Fruit fly (Drosophila melanogaster): Measurements from ENCODE around the gene mtd.

mtd gene

DNA sequence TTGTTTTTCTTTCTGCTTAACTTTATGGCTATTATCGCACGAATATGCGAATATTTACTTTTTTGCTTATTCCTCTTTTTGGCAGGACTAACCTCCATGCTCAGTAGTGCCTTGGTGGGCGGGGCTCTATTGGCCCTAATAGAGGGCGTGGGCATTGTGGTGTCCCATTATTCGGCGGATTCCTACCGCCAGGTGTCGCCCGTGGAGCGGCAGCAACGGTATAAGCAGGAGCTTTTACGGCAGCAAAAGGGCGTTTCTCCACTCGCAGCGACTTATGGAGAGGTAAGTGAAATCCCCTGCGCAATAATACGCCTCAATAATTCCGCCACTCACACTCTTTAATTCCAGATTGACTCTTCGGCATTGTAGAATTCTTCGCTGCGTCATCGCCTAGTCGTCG lies 49.6 kb downstream of the mtd start (continued):
- TF ChIP-seq tio (GFP tag; optimal IDR thresholded peaks at IDR 0.05) (no peak), bab2 (GFP tag; optimal IDR thresholded peaks at IDR 0.05) (no peak), CG15073 (GFP tag; optimal IDR thresholded peaks at IDR 0.05) (no peak), CG18599 (GFP tag; optimal IDR thresholded peaks at IDR 0.05) (peak; percentile 32), usp (GFP tag; optimal IDR thresholded peaks at IDR 0.05) (no peak), HHEX (GFP tag; optimal IDR thresholded peaks at IDR 0.05) (peak; percentile 48), CG3281 (GFP tag; optimal IDR thresholded peaks at IDR 0.05) (no peak), CG33557 (GFP tag; optimal IDR thresholded peaks at IDR 0.05) (no peak), Atf-2 (GFP tag; optimal IDR thresholded peaks at IDR 0.05) (no peak), CG17802 (tag; optimal IDR thresholded peaks at IDR 0.05) (no peak), pum (GFP tag; optimal IDR thresholded peaks at IDR 0.05) (peak; percentile 7), zen (tag; optimal IDR thresholded peaks at IDR 0.05) (no peak), Sin3A (optimal IDR thresholded peaks at IDR 0.05) (no peak), mam (GFP tag; optimal IDR thresholded peaks at IDR 0.05) (no peak), CG12391 (tag; optimal IDR thresholded peaks at IDR 0.05) (no peak), Nf-YA (GFP tag; IDR thresholded peaks at IDR 0.05) (no peak), D (optimal IDR thresholded peaks at IDR 0.05) (no peak), D (GFP tag; optimal IDR thresholded peaks at IDR 0.05) (no peak), mirr (GFP tag; optimal IDR thresholded peaks at IDR 0.05) (peak; percentile 53), CG1233 (GFP tag; optimal IDR thresholded peaks at IDR 0.05) (no peak), lov (optimal IDR thresholded peaks at IDR 0.05) (no peak), lov (GFP tag; IDR thresholded peaks at IDR 0.05) (no peak), Xbp1 (GFP tag; optimal IDR thresholded peaks at IDR 0.05) (peak; percentile 19), zen2 (GFP tag; IDR thresholded peaks at IDR 0.05; ENCODE audit: partially characterized antibody) (no peak), CG10366 (GFP tag; IDR thresholded peaks at IDR 0.05) (no peak), al (GFP tag; IDR thresholded peaks at IDR 0.05) (no peak), dmrt99B (tag; optimal IDR thresholded peaks at IDR 0.05) (peak; percentile 32), CG9437 (GFP tag; optimal IDR thresholded peaks at IDR 0.05) (no peak), jumu (GFP tag; optimal IDR thresholded peaks at IDR 0.05) (peak; percentile 6), az2 (GFP tag; optimal IDR thresholded peaks at IDR 0.05) (no peak), D19B (GFP tag; optimal IDR thresholded peaks at IDR 0.05) (no peak), br (optimal IDR thresholded peaks at IDR 0.05) (no peak), bigmax (GFP tag; optimal IDR thresholded peaks at IDR 0.05) (no peak), Jarid2 (GFP tag; optimal IDR thresholded peaks at IDR 0.05) (peak; percentile 16), Atf3 (GFP tag; optimal IDR thresholded peaks at IDR 0.05) (no peak), CG10274 (GFP tag; optimal IDR thresholded peaks at IDR 0.05) (no peak), cato (GFP tag; optimal IDR thresholded peaks at IDR 0.05; ENCODE audit: borderline replicate concordance) (no peak), CG7745 (tag; optimal IDR thresholded peaks at IDR 0.05) (no peak), CG5245 (GFP tag; optimal IDR thresholded peaks at IDR 0.05) (peak; percentile 32), nmo (GFP tag; optimal IDR thresholded peaks at IDR 0.05) (no peak), CG10431 (GFP tag; optimal IDR thresholded peaks at IDR 0.05) (peak; percentile 1), Hr39 (optimal IDR thresholded peaks at IDR 0.05) (no peak), CG34422 (GFP tag; IDR thresholded peaks at IDR 0.05) (0 out of 3 replicates have a peak, but pooled peaks have one; percentile 31), abd-A (tag; optimal IDR thresholded peaks at IDR 0.05) (no peak), HmgD (GFP tag; optimal IDR thresholded peaks at IDR 0.05) (no peak), CG12769 (tag; optimal IDR thresholded peaks at IDR 0.05) (no peak), Neu2 (GFP tag; optimal IDR thresholded peaks at IDR 0.05; ENCODE audit: borderline replicate concordance) (no peak), en (GFP tag; optimal IDR thresholded peaks at IDR 0.05) (no peak), sens (GFP tag) (no peak), z (GFP tag; IDR thresholded peaks at IDR 0.05) (no peak), CG16779 (GFP tag; IDR thresholded peaks at IDR 0.05) (no peak), CG30431 (GFP tag; optimal IDR thresholded peaks at IDR 0.05) (peak; percentile 13), Vsx1 (GFP tag; optimal IDR thresholded peaks at IDR 0.05) (no peak)

Data from whole organism, embryonic.